Worm (Caenorhabditis elegans) whole organism, L3 larva: ENCODE results near the gene C14A4.6.

Source experiments
- R02D3.7 ChIP-seq: fragments of 150-350 bp; optimal IDR thresholded peaks from 2 replicates; lab custom pipeline; 2014; ENCODE audit warnings: missing biosample characterization, missing genetic modification characterization
- ZK546.5 ChIP-seq: sonication (generic microtip); optimal IDR thresholded peaks from 2 replicates; lab custom pipeline; 2017; ENCODE audit warnings: missing biosample characterization, missing genetic modification characterization
- aly-2 ChIP-seq: fragments of 150-350 bp; optimal IDR thresholded peaks from 2 replicates; lab custom pipeline; 2014; ENCODE audit warnings: missing biosample characterization, missing genetic modification characterization
- ama-1 ChIP-seq: fragments of 150-350 bp; optimal IDR thresholded peaks from 2 replicates; lab custom pipeline; 2018
- ceh-16 ChIP-seq: sonication (generic microtip); optimal IDR thresholded peaks from 2 replicates; lab custom pipeline; 2017; ENCODE audit warnings: missing biosample characterization, missing genetic modification characterization
- ceh-28 ChIP-seq: fragments of 150-350 bp; optimal IDR thresholded peaks from 2 replicates; lab custom pipeline; 2014; ENCODE audit warnings: missing biosample characterization, missing genetic modification reagents, missing genetic modification characterization
- ceh-82 ChIP-seq: fragments of 150-350 bp; optimal IDR thresholded peaks from 2 replicates; lab custom pipeline; 2014; ENCODE audit warnings: missing biosample characterization, missing genetic modification characterization
- ceh-9 ChIP-seq: sonication (generic microtip); optimal IDR thresholded peaks from 2 replicates; lab custom pipeline; 2018; ENCODE audit warnings: missing biosample characterization, missing genetic modification characterization
- daf-12 ChIP-seq: fragments of 150-350 bp; optimal IDR thresholded peaks from 2 replicates; lab custom pipeline; 2014; ENCODE audit warnings: missing biosample characterization, missing genetic modification reagents, missing genetic modification characterization
- egl-27 ChIP-seq: sonication (generic microtip); optimal IDR thresholded peaks from 4 replicates; lab custom pipeline; 2017; ENCODE audit warnings: missing biosample characterization, missing genetic modification reagents, missing genetic modification characterization
- egl-5 ChIP-seq: fragments of 150-350 bp; optimal IDR thresholded peaks from 2 replicates; lab custom pipeline; 2017; ENCODE audit warnings: missing biosample characterization, missing genetic modification reagents, missing genetic modification characterization, inconsistent platforms
- elt-1 ChIP-seq: fragments of 150-350 bp; optimal IDR thresholded peaks from 2 replicates; lab custom pipeline; 2014; ENCODE audit warnings: missing biosample characterization, missing genetic modification characterization
- elt-2 ChIP-seq: sonication (generic microtip); optimal IDR thresholded peaks from 2 replicates; lab custom pipeline; 2016; ENCODE audit warnings: missing genetic modification reagents, mild to moderate bottlenecking, missing genetic modification characterization, missing compliant biosample characterization
- elt-3 ChIP-seq, 3 experiments: fragments of 150-350 bp in 1 of 3; sonication (generic microtip) in 2 of 3; optimal IDR thresholded peaks; 2 replicates in 2 of 3; 4 replicates in 1 of 3; lab custom pipeline; 2014 to 2017; ENCODE audit warnings: missing biosample characterization in 3 of 3, missing genetic modification characterization in 3 of 3
- eor-1 ChIP-seq, 2 experiments: fragments of 150-350 bp; optimal IDR thresholded peaks; 2 replicates each; lab custom pipeline; 2014 to 2018; ENCODE audit warnings: missing biosample characterization in 2 of 2, missing genetic modification characterization in 2 of 2
- fkh-10 ChIP-seq: sonication (generic microtip); optimal IDR thresholded peaks from 2 replicates; lab custom pipeline; 2017; ENCODE audit warnings: missing biosample characterization, missing genetic modification reagents, missing genetic modification characterization
- fkh-2 ChIP-seq: fragments of 150-350 bp; optimal IDR thresholded peaks from 2 replicates; lab custom pipeline; 2014; ENCODE audit warnings: missing biosample characterization, missing genetic modification reagents, missing genetic modification characterization
- fos-1 ChIP-seq: fragments of 150-350 bp; optimal IDR thresholded peaks from 2 replicates; lab custom pipeline; 2014; ENCODE audit warnings: missing biosample characterization, missing genetic modification characterization
- hmg-11 ChIP-seq: sonication (generic microtip); optimal IDR thresholded peaks from 2 replicates; lab custom pipeline; 2016; ENCODE audit warnings: missing genetic modification characterization, missing compliant biosample characterization
- jun-1 ChIP-seq: fragments of 150-350 bp; optimal IDR thresholded peaks from 2 replicates; lab custom pipeline; 2014; ENCODE audit warnings: missing biosample characterization, missing genetic modification reagents, missing genetic modification characterization
- lin-15B ChIP-seq: fragments of 150-350 bp; optimal IDR thresholded peaks from 2 replicates; lab custom pipeline; 2014; ENCODE audit warnings: missing biosample characterization, missing genetic modification characterization
- lin-39 ChIP-seq: fragments of 150-350 bp; optimal IDR thresholded peaks from 2 replicates; lab custom pipeline; 2018; ENCODE audit warnings: missing biosample characterization, missing genetic modification reagents, missing genetic modification characterization
- lsy-12 ChIP-seq: sonication (generic microtip); optimal IDR thresholded peaks from 2 replicates; lab custom pipeline; 2016; ENCODE audit warnings: mild to moderate bottlenecking, missing genetic modification characterization, missing compliant biosample characterization
- mdl-1 ChIP-seq: fragments of 150-350 bp; optimal IDR thresholded peaks from 2 replicates; lab custom pipeline; 2014; ENCODE audit warnings: missing biosample characterization, missing genetic modification characterization
- mml-1 ChIP-seq: fragments of 150-350 bp; sonication (generic microtip); optimal IDR thresholded peaks from 3 replicates; lab custom pipeline; 2014; ENCODE audit warnings: missing biosample characterization, missing genetic modification characterization
- nfya-1 ChIP-seq: sonication (generic microtip); optimal IDR thresholded peaks from 2 replicates; lab custom pipeline; 2017; ENCODE audit warnings: missing genetic modification characterization, mild to moderate bottlenecking, missing compliant biosample characterization, antibody characterized with exemption, moderate library complexity; ENCODE audit not compliant: insufficient read depth
- nhr-11 ChIP-seq: fragments of 150-350 bp; optimal IDR thresholded peaks from 2 replicates; lab custom pipeline; 2014; ENCODE audit warnings: missing biosample characterization, missing genetic modification characterization
- nhr-12 ChIP-seq: fragments of 150-350 bp; optimal IDR thresholded peaks from 2 replicates; lab custom pipeline; 2014; ENCODE audit warnings: missing biosample characterization, missing genetic modification characterization
- nhr-23 ChIP-seq: fragments of 150-350 bp; optimal IDR thresholded peaks from 2 replicates; lab custom pipeline; 2014; ENCODE audit warnings: missing biosample characterization, missing genetic modification reagents, missing genetic modification characterization
- nhr-237 ChIP-seq: fragments of 150-350 bp; optimal IDR thresholded peaks from 2 replicates; lab custom pipeline; 2014; ENCODE audit warnings: missing biosample characterization, missing genetic modification characterization
- nhr-25 ChIP-seq: sonication (generic microtip); optimal IDR thresholded peaks from 2 replicates; lab custom pipeline; 2017; ENCODE audit warnings: missing biosample characterization, missing genetic modification characterization
- nhr-28 ChIP-seq: fragments of 150-350 bp; optimal IDR thresholded peaks from 2 replicates; lab custom pipeline; 2014; ENCODE audit warnings: missing biosample characterization, missing genetic modification characterization
- nhr-43 ChIP-seq: sonication (generic microtip); optimal IDR thresholded peaks from 2 replicates; lab custom pipeline; 2016; ENCODE audit warnings: mild to moderate bottlenecking, missing genetic modification characterization, missing compliant biosample characterization; ENCODE audit not compliant: poor library complexity, severe bottlenecking
- nhr-67 ChIP-seq: fragments of 150-350 bp; optimal IDR thresholded peaks from 2 replicates; lab custom pipeline; 2014; ENCODE audit warnings: missing biosample characterization, missing genetic modification characterization
- nhr-76 ChIP-seq: fragments of 150-350 bp; sonication (generic microtip); optimal IDR thresholded peaks from 5 replicates; lab custom pipeline; 2014; ENCODE audit warnings: missing biosample characterization, missing genetic modification characterization
- nhr-77 ChIP-seq: fragments of 150-350 bp; optimal IDR thresholded peaks from 2 replicates; lab custom pipeline; 2014; ENCODE audit warnings: missing biosample characterization, missing genetic modification characterization
- pha-4 ChIP-seq: fragments of 150-350 bp; optimal IDR thresholded peaks from 2 replicates; lab custom pipeline; 2014; ENCODE audit warnings: missing biosample characterization, missing genetic modification reagents, missing genetic modification characterization
- pqm-1 ChIP-seq: fragments of 150-350 bp; optimal IDR thresholded peaks from 2 replicates; lab custom pipeline; 2017; ENCODE audit warnings: missing biosample characterization, missing genetic modification characterization, inconsistent platforms
- sea-2 ChIP-seq: fragments of 150-350 bp; sonication (generic microtip); optimal IDR thresholded peaks from 4 replicates; lab custom pipeline; 2014; ENCODE audit warnings: missing biosample characterization, missing genetic modification reagents, missing genetic modification characterization
- skn-1 ChIP-seq: fragments of 150-350 bp; optimal IDR thresholded peaks from 2 replicates; lab custom pipeline; 2014; ENCODE audit warnings: missing biosample characterization, missing genetic modification characterization
- snpc-4 ChIP-seq: fragments of 150-350 bp; optimal IDR thresholded peaks from 2 replicates; lab custom pipeline; 2014; ENCODE audit warnings: missing biosample characterization, missing genetic modification characterization
- tbx-2 ChIP-seq: sonication (generic microtip); optimal IDR thresholded peaks from 2 replicates; lab custom pipeline; 2016; ENCODE audit warnings: mild to moderate bottlenecking, missing genetic modification characterization, missing compliant biosample characterization
- unc-39 ChIP-seq: sonication (generic microtip); optimal IDR thresholded peaks from 4 replicates; lab custom pipeline; 2017; ENCODE audit warnings: missing biosample characterization, missing genetic modification characterization
- unc-62 ChIP-seq: fragments of 150-350 bp; sonication (generic microtip); optimal IDR thresholded peaks from 4 replicates; lab custom pipeline; 2014; ENCODE audit warnings: missing biosample characterization, missing genetic modification reagents, missing genetic modification characterization
- zag-1 ChIP-seq: fragments of 150-350 bp; optimal IDR thresholded peaks from 2 replicates; lab custom pipeline; 2014; ENCODE audit warnings: missing biosample characterization, missing genetic modification characterization
- ztf-11 ChIP-seq: fragments of 150-350 bp; optimal IDR thresholded peaks from 2 replicates; lab custom pipeline; 2014; ENCODE audit warnings: missing biosample characterization, missing genetic modification characterization
- ztf-4 ChIP-seq: fragments of 150-350 bp; optimal IDR thresholded peaks from 2 replicates; lab custom pipeline; 2014; ENCODE audit warnings: missing biosample characterization, missing genetic modification characterization

The C14A4.6 gene

ce11 chrII:10563368-10563767 is 31.2 kb downstream of the C14A4.6 start, which contains the start of gene cdc-48.1:
Gene cdc-48.1, minus strand, starts transcription at chrII:10563407.
- TF ChIP-seq nhr-77 (peak; percentile 97), sea-2 (GFP tag; lab: Kevin White, UChicago) (peak; percentile 94), zag-1 (tag; lab: Kevin White, UChicago) (peak; percentile 94), ZK546.5 (tag; lab: Kevin White, UChicago) (peak; percentile 80), ztf-11 (tag; lab: Kevin White, UChicago) (peak; percentile 54), ceh-28 (tag; lab: Kevin White, UChicago) (peak; percentile 98), R02D3.7 (peak; percentile 98), ceh-16 (tag; lab: Kevin White, UChicago) (peak; percentile 79), ztf-4 (tag; lab: Kevin White, UChicago) (peak; percentile 96), nhr-25 (tag; lab: Kevin White, UChicago) (peak; percentile 100), elt-3 (tag; optimal IDR thresholded peaks at IDR 0.05; lab: Kevin White, UChicago) (peak; percentile 96 to 100 (median 99)), nhr-76 (tag; lab: Kevin White, UChicago) (peak; percentile 94), nhr-12 (tag; lab: Kevin White, UChicago) (no peak), aly-2 (tag; lab: Kevin White, UChicago) (peak; percentile 99), lin-15B (tag; lab: Kevin White, UChicago) (peak; percentile 100), nhr-23 (tag; lab: Kevin White, UChicago) (peak; percentile 100), nhr-28 (tag; lab: Kevin White, UChicago) (peak; percentile 95), elt-1 (peak; percentile 97), lsy-12 (tag; lab: Kevin White, UChicago) (peak; percentile 100), egl-5 (tag; lab: Kevin White, UChicago) (peak; percentile 97), fkh-10 (GFP tag; lab: Kevin White, UChicago) (peak; percentile 100), unc-39 (tag; lab: Kevin White, UChicago) (peak; percentile 69), fkh-2 (tag; lab: Kevin White, UChicago) (peak; percentile 95), skn-1 (tag; lab: Kevin White, UChicago) (peak; percentile 100), pqm-1 (peak; percentile 100), nhr-67 (tag; lab: Kevin White, UChicago) (peak; percentile 73), mdl-1 (tag; lab: Kevin White, UChicago) (peak; percentile 94), ceh-9 (tag; lab: Kevin White, UChicago) (no peak), jun-1 (peak; percentile 99), unc-62 (GFP tag; lab: Kevin White, UChicago) (peak; percentile 100), lin-39 (tag; lab: Kevin White, UChicago) (peak; percentile 99), hmg-11 (tag; lab: Kevin White, UChicago) (peak; percentile 98), ama-1 (lab: Kevin White, UChicago) (peak; percentile 93), daf-12 (peak; percentile 96), nhr-11 (tag; lab: Kevin White, UChicago) (peak; percentile 100), nfya-1 (peak; percentile 99), mml-1 (tag; lab: Kevin White, UChicago) (no peak), tbx-2 (tag; lab: Kevin White, UChicago) (peak; percentile 97), snpc-4 (peak; percentile 98), eor-1 (tag; optimal IDR thresholded peaks at IDR 0.05; lab: Kevin White, UChicago) (peak in 1 of 2 experiments; percentile 62), elt-2 (tag; lab: Kevin White, UChicago) (peak; percentile 97), fos-1 (tag; lab: Kevin White, UChicago) (peak; percentile 100), pha-4 (tag; lab: Kevin White, UChicago) (peak; percentile 100), ceh-82 (tag; lab: Kevin White, UChicago) (peak; percentile 99), egl-27 (tag; lab: Kevin White, UChicago) (peak; percentile 99), nhr-237 (tag; lab: Kevin White, UChicago) (peak; percentile 74), nhr-43 (peak; percentile 99)
